Worm (Caenorhabditis elegans) whole organism, young adult: ENCODE data around the gene elt-3.

Experiments
- C17E4.6 ChIP-seq: fragments of 200-800 bp; sonication (Bioruptor generic); IDR thresholded peaks from 2 replicates; pipeline ENCODE4 v1.3.6; 2022; ENCODE audit warnings: missing genetic modification reagents, missing genetic modification characterization, missing compliant biosample characterization
- F10E7.11 ChIP-seq: sonication (generic microtip); optimal IDR thresholded peaks from 2 replicates; lab custom pipeline; 2017; ENCODE audit warnings: mild to moderate bottlenecking, missing genetic modification characterization, moderate library complexity, missing compliant biosample characterization
- F33H1.4 ChIP-seq: fragments of 200-800 bp; sonication (Bioruptor generic); IDR thresholded peaks from 2 replicates; pipeline ENCODE4 v1.3.6; 2022; ENCODE audit warnings: missing genetic modification reagents, missing genetic modification characterization, missing compliant biosample characterization
- K11D2.4 ChIP-seq: fragments of 200-800 bp; sonication (Bioruptor generic); IDR thresholded peaks from 2 replicates; pipeline ENCODE4 v1.3.6; 2022; ENCODE audit warnings: missing genetic modification reagents, missing genetic modification characterization, missing compliant biosample characterization
- T07F8.4 ChIP-seq: sonication (generic microtip); optimal IDR thresholded peaks from 2 replicates; lab custom pipeline; 2016; ENCODE audit warnings: mild to moderate bottlenecking, missing genetic modification characterization, moderate library complexity, missing compliant biosample characterization
- Y53G8AR.9 ChIP-seq: fragments of 200-800 bp; sonication (Bioruptor generic); conservative IDR thresholded peaks from 2 replicates; pipeline ENCODE4 v1.3.6; 2022; ENCODE audit warnings: missing genetic modification reagents, missing genetic modification characterization, missing compliant biosample characterization
- ZK185.1 ChIP-seq: sonication (generic microtip); optimal IDR thresholded peaks from 2 replicates; lab custom pipeline; 2016; ENCODE audit warnings: mild to moderate bottlenecking, missing genetic modification characterization, missing compliant biosample characterization; ENCODE audit not compliant: poor library complexity, severe bottlenecking
- aptf-2 ChIP-seq: fragments of 200-800 bp; sonication (Bioruptor generic); conservative IDR thresholded peaks from 2 replicates; pipeline ENCODE4 v1.3.6; 2022; ENCODE audit warnings: missing genetic modification reagents, missing genetic modification characterization, missing compliant biosample characterization
- attf-6 ChIP-seq: fragments of 200-800 bp; sonication (Bioruptor generic); IDR thresholded peaks from 2 replicates; pipeline ENCODE4 v1.3.6; 2022; ENCODE audit warnings: missing genetic modification reagents, missing genetic modification characterization, missing compliant biosample characterization
- ceh-27 ChIP-seq: fragments of 200-800 bp; sonication (Bioruptor generic); optimal IDR thresholded peaks from 2 replicates; lab custom pipeline; 2018; ENCODE audit warnings: mild to moderate bottlenecking, missing genetic modification characterization, moderate library complexity, missing compliant biosample characterization
- ceh-40 ChIP-seq: fragments of 200-800 bp; sonication (Bioruptor generic); IDR thresholded peaks from 2 replicates; pipeline ENCODE4 v1.3.6; 2022; ENCODE audit warnings: missing genetic modification characterization, missing compliant biosample characterization
- ceh-79 ChIP-seq: sonication (generic microtip); optimal IDR thresholded peaks from 2 replicates; lab custom pipeline; 2017; ENCODE audit warnings: mild to moderate bottlenecking, missing genetic modification characterization, missing compliant biosample characterization
- dox-1 ChIP-seq: fragments of 200-800 bp; sonication (Bioruptor generic); IDR thresholded peaks from 2 replicates; pipeline ENCODE4 v1.3.6; 2022; ENCODE audit warnings: missing genetic modification reagents, missing genetic modification characterization, missing compliant biosample characterization
- egl-44 ChIP-seq: fragments of 200-800 bp; sonication (Bioruptor generic); IDR thresholded peaks from 2 replicates; pipeline ENCODE4 v1.3.6; 2022; ENCODE audit warnings: missing genetic modification reagents, missing genetic modification characterization, missing compliant biosample characterization
- ekl-4 ChIP-seq: fragments of 200-800 bp; sonication (Bioruptor generic); IDR thresholded peaks from 2 replicates; pipeline ENCODE4 v1.3.6; 2022; ENCODE audit warnings: missing genetic modification reagents, missing genetic modification characterization, missing compliant biosample characterization
- hlh-26 ChIP-seq: fragments of 200-800 bp; sonication (Bioruptor generic); conservative IDR thresholded peaks from 2 replicates; pipeline ENCODE4 v1.3.6; 2022; ENCODE audit warnings: missing genetic modification reagents, missing genetic modification characterization, missing compliant biosample characterization
- hmg-1.2 ChIP-seq: fragments of 200-800 bp; sonication (Bioruptor generic); IDR thresholded peaks from 2 replicates; pipeline ENCODE4 v1.3.6; 2022; ENCODE audit warnings: missing genetic modification reagents, missing genetic modification characterization, missing compliant biosample characterization
- hsf-1 ChIP-seq: fragments of 200-800 bp; sonication (Bioruptor generic); IDR thresholded peaks from 2 replicates; pipeline ENCODE4 v1.3.6; 2022; ENCODE audit warnings: missing genetic modification reagents, missing genetic modification characterization, missing compliant biosample characterization
- lag-1 ChIP-seq: fragments of 200-800 bp; sonication (Bioruptor generic); IDR thresholded peaks from 2 replicates; pipeline ENCODE4 v1.3.6; 2022; ENCODE audit warnings: missing genetic modification reagents, missing genetic modification characterization, missing compliant biosample characterization
- let-526 ChIP-seq: fragments of 200-800 bp; sonication (Bioruptor generic); IDR thresholded peaks from 2 replicates; pipeline ENCODE4 v1.3.6; 2022; ENCODE audit warnings: missing genetic modification reagents, missing genetic modification characterization, missing compliant biosample characterization
- lin-40 ChIP-seq: sonication (generic microtip); optimal IDR thresholded peaks from 2 replicates; lab custom pipeline; 2016; ENCODE audit warnings: missing genetic modification characterization, mild to moderate bottlenecking, missing compliant biosample characterization, missing genotype, missing genetic modification reagents
- lin-54 ChIP-seq: fragments of 200-800 bp; sonication (Bioruptor generic); optimal IDR thresholded peaks from 2 replicates; lab custom pipeline; 2018; ENCODE audit warnings: mild to moderate bottlenecking, missing genetic modification characterization, missing compliant biosample characterization
- mcd-1 ChIP-seq: fragments of 200-800 bp; sonication (Bioruptor generic); IDR thresholded peaks from 2 replicates; pipeline ENCODE4 v1.3.6; 2022; ENCODE audit warnings: missing genetic modification reagents, missing genetic modification characterization, missing compliant biosample characterization
- mel-28 ChIP-seq: sonication (generic microtip); optimal IDR thresholded peaks from 2 replicates; lab custom pipeline; 2016; ENCODE audit warnings: borderline replicate concordance, mild to moderate bottlenecking, missing genetic modification characterization, missing compliant biosample characterization
- mxl-1 ChIP-seq: sonication (generic microtip); optimal IDR thresholded peaks from 2 replicates; lab custom pipeline; 2016; ENCODE audit warnings: missing genetic modification characterization, missing compliant biosample characterization
- nfya-1 ChIP-seq: sonication (generic microtip); optimal IDR thresholded peaks from 2 replicates; lab custom pipeline; 2017; ENCODE audit warnings: antibody characterized with exemption, missing compliant biosample characterization, missing genetic modification characterization, borderline replicate concordance; ENCODE audit not compliant: insufficient read depth
- nfyb-1 ChIP-seq: fragments of 200-800 bp; sonication (Bioruptor generic); IDR thresholded peaks from 2 replicates; pipeline ENCODE4 v1.3.6; 2022; ENCODE audit warnings: missing genetic modification reagents, missing genetic modification characterization, missing compliant biosample characterization
- nhr-179 ChIP-seq: sonication (generic microtip); optimal IDR thresholded peaks from 2 replicates; lab custom pipeline; 2016; ENCODE audit warnings: mild to moderate bottlenecking, missing genetic modification characterization, missing compliant biosample characterization
- pbrm-1 ChIP-seq: fragments of 200-800 bp; sonication (Bioruptor generic); IDR thresholded peaks from 2 replicates; pipeline ENCODE4 v1.3.6; 2022; ENCODE audit warnings: missing genetic modification reagents, missing genetic modification characterization, missing compliant biosample characterization
- rcor-1 ChIP-seq: fragments of 200-800 bp; sonication (Bioruptor generic); IDR thresholded peaks from 2 replicates; pipeline ENCODE4 v1.3.6; 2022; ENCODE audit warnings: missing genetic modification reagents, missing genetic modification characterization, missing compliant biosample characterization
- rpc-1 ChIP-seq, 2 experiments: fragments of 150-350 bp in 1 of 2; sonication (generic microtip) in 1 of 2; optimal IDR thresholded peaks; 2 replicates each; lab custom pipeline; 2014 to 2018; ENCODE audit warnings: missing biosample characterization in 1 of 2, missing genetic modification characterization in 1 of 2, missing genetic modification reagents in 1 of 2, missing genotype in 1 of 2
- snpc-1.1 ChIP-seq: sonication (generic microtip); optimal IDR thresholded peaks from 2 replicates; lab custom pipeline; 2017; ENCODE audit warnings: missing genetic modification characterization, mild to moderate bottlenecking, missing compliant biosample characterization, antibody characterized with exemption, moderate library complexity, missing genotype, missing genetic modification reagents; ENCODE audit not compliant: insufficient read depth
- snpc-3.4 ChIP-seq: sonication (generic microtip); optimal IDR thresholded peaks from 2 replicates; lab custom pipeline; 2017; ENCODE audit warnings: missing genetic modification characterization, mild to moderate bottlenecking, missing compliant biosample characterization, antibody characterized with exemption, moderate library complexity, missing genotype, missing genetic modification reagents
- tbx-9 ChIP-seq: sonication (generic microtip); optimal IDR thresholded peaks from 2 replicates; lab custom pipeline; 2016; ENCODE audit warnings: borderline replicate concordance, missing genetic modification characterization, inconsistent platforms, missing compliant biosample characterization
- unc-62 ChIP-seq: fragments of 150-350 bp; optimal IDR thresholded peaks from 2 replicates; lab custom pipeline; 2014; ENCODE audit warnings: missing biosample characterization, missing genetic modification reagents, missing genetic modification characterization
- ztf-22 ChIP-seq: fragments of 200-800 bp; sonication (Bioruptor generic); optimal IDR thresholded peaks from 2 replicates; lab custom pipeline; 2018; ENCODE audit warnings: mild to moderate bottlenecking, missing genetic modification characterization, moderate library complexity, missing compliant biosample characterization
- ztf-3 ChIP-seq: fragments of 200-800 bp; sonication (Bioruptor generic); optimal IDR thresholded peaks from 2 replicates; lab custom pipeline; 2018; ENCODE audit warnings: mild to moderate bottlenecking, missing genetic modification characterization, missing compliant biosample characterization

elt-3 gene

DNA sequence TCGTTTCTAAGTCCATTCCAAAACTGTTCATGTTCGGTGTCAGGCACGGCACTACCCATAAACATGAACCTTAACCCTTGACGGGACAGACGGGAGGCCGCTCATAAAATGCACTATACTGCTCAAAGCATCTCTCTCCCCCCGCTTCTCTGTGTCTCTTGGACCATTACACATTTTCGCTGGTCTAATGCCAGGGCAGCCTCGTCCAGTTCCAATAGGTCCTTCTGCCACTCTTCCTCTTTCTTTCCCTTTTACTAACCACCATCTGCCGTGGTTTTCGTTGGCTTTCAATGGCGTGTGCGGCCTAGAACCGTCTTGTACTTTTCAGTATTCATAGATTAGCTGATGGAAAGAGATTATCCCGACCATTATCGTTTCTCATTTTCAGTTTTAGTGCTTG lies 13.5 kb downstream of the elt-3 start:
- TF ChIP-seq Y53G8AR.9 (GFP tag; lab: Robert Waterston, UW) (no peak), ztf-3 (GFP tag; lab: Kevin White, UChicago) (no peak), ZK185.1 (tag; lab: Kevin White, UChicago) (no peak), ceh-40 (GFP tag; lab: Robert Waterston, UW) (no peak), aptf-2 (GFP tag; lab: Robert Waterston, UW) (no peak), snpc-1.1 (tag; lab: Kevin White, UChicago) (no peak), ceh-79 (no peak), F33H1.4 (GFP tag; lab: Robert Waterston, UW) (no peak), lag-1 (GFP tag; lab: Robert Waterston, UW) (0 out of 2 replicates have a peak, but pooled peaks have one; percentile 33), pbrm-1 (0 out of 2 replicates have a peak, but pooled peaks have one; percentile 17), rpc-1 (optimal IDR thresholded peaks at IDR 0.05; lab: Kevin White, UChicago) (no peak), rpc-1 (tag; optimal IDR thresholded peaks at IDR 0.05; lab: Kevin White, UChicago) (no peak), C17E4.6 (GFP tag; lab: Robert Waterston, UW) (no peak), ztf-22 (GFP tag; lab: Kevin White, UChicago) (no peak), lin-54 (GFP tag; lab: Kevin White, UChicago) (no peak), F10E7.11 (tag; lab: Kevin White, UChicago) (no peak), hsf-1 (GFP tag; lab: Robert Waterston, UW) (no peak), attf-6 (no peak), tbx-9 (tag; lab: Kevin White, UChicago) (no peak), ceh-27 (GFP tag; lab: Kevin White, UChicago) (no peak), nhr-179 (no peak), nfyb-1 (no peak), rcor-1 (GFP tag; lab: Robert Waterston, UW) (no peak), unc-62 (GFP tag; lab: Kevin White, UChicago) (no peak), hmg-1.2 (GFP tag; lab: Robert Waterston, UW) (peak; percentile 9; the same call in 1 of the 2 replicates), mel-28 (tag; lab: Kevin White, UChicago) (no peak)
- TF ChIP-seq, all 124 proteins: peak for 3

DNA sequence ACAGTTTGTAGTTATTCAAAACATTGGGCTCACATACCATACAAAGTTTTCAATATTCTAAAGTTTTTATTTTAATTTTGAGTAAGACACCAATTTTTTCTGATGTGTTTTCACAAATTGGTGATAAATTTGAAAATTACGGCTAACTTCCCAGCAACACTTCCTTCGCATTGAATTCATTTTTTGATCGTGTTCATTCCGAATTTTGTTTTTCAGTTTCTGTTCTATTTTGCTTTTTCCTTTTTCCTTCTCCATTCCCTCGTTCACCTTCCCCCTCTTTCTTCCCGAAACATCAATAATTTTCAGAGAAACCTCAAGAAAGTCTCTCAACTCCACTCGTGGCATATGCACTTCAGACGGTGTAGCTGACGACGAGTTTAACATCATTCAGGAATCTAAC lies 14.1 kb downstream of the elt-3 start, which contains the start of gene alg-1:
alg-1 (plus strand) TSS at position 301 of the 400 bp plus-strand sequence.
- TF ChIP-seq ekl-4 (GFP tag; lab: Robert Waterston, UW) (no peak), egl-44 (GFP tag; lab: Robert Waterston, UW) (no peak), rpc-1 (optimal IDR thresholded peaks at IDR 0.05; lab: Kevin White, UChicago) (no peak), rpc-1 (tag; optimal IDR thresholded peaks at IDR 0.05; lab: Kevin White, UChicago) (no peak), let-526 (GFP tag; lab: Robert Waterston, UW) (no peak), snpc-3.4 (tag; lab: Kevin White, UChicago) (no peak), mcd-1 (no peak), mxl-1 (tag; lab: Kevin White, UChicago) (no peak), nfya-1 (no peak), dox-1 (no peak), T07F8.4 (tag; lab: Kevin White, UChicago) (no peak), lin-40 (tag; lab: Kevin White, UChicago) (no peak), K11D2.4 (no peak), lag-1 (GFP tag; lab: Robert Waterston, UW) (no peak), hlh-26 (GFP tag; lab: Robert Waterston, UW) (no peak), unc-62 (GFP tag; lab: Kevin White, UChicago) (no peak)
